Worm (Caenorhabditis elegans) whole organism, L2 larva: ENCODE data around the gene F54F7.8.

Experiments used
- ZK546.5 ChIP-seq: sonication (generic microtip); optimal IDR thresholded peaks from 2 replicates; lab custom pipeline; 2017; ENCODE audit warnings: missing biosample characterization, missing genetic modification characterization
- ama-1 ChIP-seq: fragments of 150-350 bp; optimal IDR thresholded peaks from 2 replicates; lab custom pipeline; 2018; ENCODE audit warnings: inconsistent platforms
- ceh-16 ChIP-seq: fragments of 150-350 bp; optimal IDR thresholded peaks from 2 replicates; lab custom pipeline; 2014; ENCODE audit warnings: missing biosample characterization, missing genetic modification characterization
- fos-1 ChIP-seq: fragments of 150-350 bp; optimal IDR thresholded peaks from 2 replicates; lab custom pipeline; 2014; ENCODE audit warnings: missing biosample characterization, missing genetic modification characterization
- lsy-2 ChIP-seq, 2 experiments: fragments of 150-350 bp in 1 of 2; sonication (generic microtip) in 1 of 2; optimal IDR thresholded peaks; 2 replicates each; lab custom pipeline; 2014 to 2017; ENCODE audit warnings: missing biosample characterization in 2 of 2, missing genetic modification characterization in 2 of 2
- mab-5 ChIP-seq: fragments of 150-350 bp; optimal IDR thresholded peaks from 2 replicates; lab custom pipeline; 2014; ENCODE audit warnings: missing biosample characterization, missing genetic modification characterization
- nhr-10 ChIP-seq: sonication (generic microtip); optimal IDR thresholded peaks from 2 replicates; lab custom pipeline; 2017; ENCODE audit warnings: missing biosample characterization, missing genetic modification characterization
- nhr-21 ChIP-seq: fragments of 150-350 bp; optimal IDR thresholded peaks from 2 replicates; lab custom pipeline; 2014; ENCODE audit warnings: missing biosample characterization, missing genetic modification characterization
- nhr-25 ChIP-seq: fragments of 150-350 bp; sonication (generic microtip); optimal IDR thresholded peaks from 3 replicates; lab custom pipeline; 2014; ENCODE audit warnings: missing biosample characterization, missing genetic modification characterization
- nhr-6 ChIP-seq: fragments of 150-350 bp; optimal IDR thresholded peaks from 2 replicates; lab custom pipeline; 2014; ENCODE audit warnings: missing biosample characterization, missing genetic modification characterization
- skn-1 ChIP-seq: sonication (generic microtip); optimal IDR thresholded peaks from 2 replicates; lab custom pipeline; 2017; ENCODE audit warnings: missing biosample characterization, missing genetic modification characterization
- unc-55 ChIP-seq: fragments of 150-350 bp; sonication (generic microtip); optimal IDR thresholded peaks from 3 replicates; lab custom pipeline; 2014; ENCODE audit warnings: missing biosample characterization, missing genetic modification reagents, missing genetic modification characterization
- unc-62 ChIP-seq: fragments of 150-350 bp; optimal IDR thresholded peaks from 2 replicates; lab custom pipeline; 2014; ENCODE audit warnings: missing biosample characterization, missing genetic modification reagents, missing genetic modification characterization
- zag-1 ChIP-seq: fragments of 150-350 bp; optimal IDR thresholded peaks from 2 replicates; lab custom pipeline; 2014; ENCODE audit warnings: missing biosample characterization, missing genetic modification characterization

ce11 chrX:11865083-11865482 is 10.3 kb upstream of the F54F7.8 start, which contains the start of gene F54F7.6:
- no peak for TF ChIP-seq ama-1
- no peak for TF ChIP-seq zag-1
- no peak for TF ChIP-seq nhr-25 (tag; lab: Kevin White, UChicago)
- TF ChIP-seq nhr-6 (tag; lab: Kevin White, UChicago), result no peak
- TF ChIP-seq lsy-2 (tag; optimal IDR thresholded peaks at IDR 0.05; lab: Kevin White, UChicago), result no peak
- no peak for TF ChIP-seq mab-5 (tag; lab: Kevin White, UChicago)
- no peak for TF ChIP-seq skn-1 (tag; lab: Kevin White, UChicago)
- no peak for TF ChIP-seq unc-55
- TF ChIP-seq fos-1 (tag; lab: Kevin White, UChicago), result no peak
- no peak for TF ChIP-seq nhr-21
- TF ChIP-seq unc-62 (GFP tag; lab: Kevin White, UChicago), result no peak
- no peak for TF ChIP-seq ceh-16
- TF ChIP-seq ZK546.5 (tag; lab: Kevin White, UChicago), result no peak
- TF ChIP-seq nhr-10 (tag; lab: Kevin White, UChicago), result no peak
